Fruit fly (Drosophila melanogaster) whole organism, embryonic: Measurements from ENCODE around the gene CG31388.

Source experiments
- Ada2b ChIP-seq: fragments of 200-800 bp; sonication (Bioruptor generic); IDR thresholded peaks from 2 replicates; pipeline ENCODE4 v1.3.6; 2022; ENCODE audit warnings: missing biosample characterization, missing genetic modification characterization
- Awh ChIP-seq: fragments of 200-800 bp; sonication (Bioruptor generic); IDR thresholded peaks from 2 replicates; pipeline ENCODE4, ENCODE4 v1.3.6; 2022; ENCODE audit warnings: missing biosample characterization, missing genetic modification characterization
- Bgb ChIP-seq: fragments of 200-800 bp; sonication (Bioruptor generic); IDR thresholded peaks from 2 replicates; pipeline ENCODE4 v1.3.6; 2022; ENCODE audit warnings: missing biosample characterization, missing genetic modification characterization; ENCODE audit not compliant: partially characterized antibody
- CG11247 ChIP-seq: fragments of 200-800 bp; sonication (Bioruptor generic); IDR thresholded peaks from 2 replicates; pipeline ENCODE4 v1.3.6; 2022; ENCODE audit warnings: missing biosample characterization, missing genetic modification characterization
- CG12942 ChIP-seq: fragments of 200-800 bp; sonication (Bioruptor generic); optimal IDR thresholded peaks from 3 replicates; lab custom pipeline; 2016; ENCODE audit warnings: missing biosample characterization, missing genetic modification characterization
- CG13624 ChIP-seq: fragments of 200-800 bp; sonication (Bioruptor generic); optimal IDR thresholded peaks from 2 replicates; lab custom pipeline; 2016; ENCODE audit warnings: missing biosample characterization, missing genetic modification characterization
- CG14710 ChIP-seq: fragments of 200-800 bp; sonication (Bioruptor generic); optimal IDR thresholded peaks from 3 replicates; lab custom pipeline; 2019; ENCODE audit warnings: missing biosample characterization, mild to moderate bottlenecking, missing genetic modification characterization, moderate library complexity
- CG15011 ChIP-seq: fragments of 200-800 bp; sonication (Bioruptor generic); optimal IDR thresholded peaks from 3 replicates; lab custom pipeline; 2018; ENCODE audit warnings: missing biosample characterization, mild to moderate bottlenecking, missing genetic modification characterization
- CG15269 ChIP-seq: fragments of 200-800 bp; sonication (Bioruptor generic); optimal IDR thresholded peaks from 2 replicates; lab custom pipeline; 2018; ENCODE audit warnings: missing biosample characterization, mild to moderate bottlenecking, missing genetic modification characterization, moderate library complexity
- CG17186 ChIP-seq: fragments of 200-800 bp; sonication (Bioruptor generic); optimal IDR thresholded peaks from 3 replicates; lab custom pipeline; 2017; ENCODE audit warnings: missing biosample characterization, missing genetic modification reagents, missing genetic modification characterization
- CG18619 ChIP-seq: fragments of 200-800 bp; sonication (Bioruptor generic); optimal IDR thresholded peaks from 3 replicates; lab custom pipeline; 2017; ENCODE audit warnings: missing biosample characterization, mild to moderate bottlenecking, missing genetic modification characterization
- CG2129 ChIP-seq: fragments of 200-800 bp; sonication (Bioruptor generic); IDR thresholded peaks from 2 replicates; pipeline ENCODE4 v1.3.6; 2022; ENCODE audit warnings: missing biosample characterization, missing genetic modification characterization; ENCODE audit not compliant: partially characterized antibody
- CG31441 ChIP-seq: fragments of 200-800 bp; sonication (Bioruptor generic); IDR thresholded peaks from 2 replicates; pipeline ENCODE4 v1.3.6; 2022; ENCODE audit warnings: missing biosample characterization, missing genetic modification characterization
- CG33557 ChIP-seq: fragments of 200-800 bp; sonication (Bioruptor generic); optimal IDR thresholded peaks from 2 replicates; lab custom pipeline; 2019; ENCODE audit warnings: missing biosample characterization, mild to moderate bottlenecking, missing genetic modification characterization, moderate library complexity
- CG4730 ChIP-seq: fragments of 200-800 bp; sonication (Bioruptor generic); IDR thresholded peaks from 2 replicates; pipeline ENCODE4 v1.3.6; 2022; ENCODE audit warnings: missing biosample characterization, missing genetic modification characterization
- CG6654 ChIP-seq: fragments of 200-800 bp; sonication (Bioruptor generic); optimal IDR thresholded peaks from 2 replicates; lab custom pipeline; 2017; ENCODE audit warnings: missing biosample characterization, mild to moderate bottlenecking, missing genetic modification characterization
- CG6791 ChIP-seq: fragments of 200-800 bp; sonication (Bioruptor generic); IDR thresholded peaks from 3 replicates; pipeline ENCODE4 v1.3.6; 2022; ENCODE audit warnings: missing biosample characterization, missing genetic modification characterization; ENCODE audit not compliant: partially characterized antibody
- CG9727 ChIP-seq: fragments of 200-800 bp; sonication (Bioruptor generic); optimal IDR thresholded peaks from 3 replicates; lab custom pipeline; 2017; ENCODE audit warnings: missing biosample characterization, mild to moderate bottlenecking, missing genetic modification characterization
- Dip3 ChIP-seq: fragments of 200-800 bp; sonication (Bioruptor generic); optimal IDR thresholded peaks from 3 replicates; lab custom pipeline; 2016; ENCODE audit warnings: missing biosample characterization, missing genetic modification characterization
- Eip74EF ChIP-seq, 2 experiments: fragments of 200-800 bp in 1 of 2; fragments of >200 bp in 1 of 2; sonication (Bioruptor generic) in 1 of 2; optimal IDR thresholded peaks; 2 replicates each; lab custom pipeline; 2017 to 2019; ENCODE audit warnings: missing biosample characterization in 2 of 2, missing genetic modification characterization in 2 of 2, mild to moderate bottlenecking in 1 of 2, moderate library complexity in 1 of 2
- NC2β ChIP-seq: fragments of 200-800 bp; sonication (Bioruptor generic); optimal IDR thresholded peaks from 2 replicates; lab custom pipeline; 2016; ENCODE audit warnings: missing biosample characterization, missing genetic modification characterization
- NK7.1 ChIP-seq: fragments of 200-800 bp; sonication (Bioruptor generic); optimal IDR thresholded peaks from 3 replicates; lab custom pipeline; 2016; ENCODE audit warnings: missing biosample characterization, missing genetic modification characterization
- Pdp1 ChIP-seq, 2 experiments: fragments of 200-800 bp; sonication (Bioruptor generic); optimal IDR thresholded peaks; 3 replicates each; lab custom pipeline; 2016; ENCODE audit warnings: missing biosample characterization in 2 of 2, missing genetic modification characterization in 2 of 2, mild to moderate bottlenecking in 1 of 2, moderate library complexity in 1 of 2
- Vsx1 ChIP-seq: fragments of 200-800 bp; sonication (Bioruptor generic); optimal IDR thresholded peaks from 2 replicates; lab custom pipeline; 2017; ENCODE audit warnings: missing biosample characterization, mild to moderate bottlenecking, missing genetic modification characterization, missing genetic modification reagents
- Xbp1 ChIP-seq: fragments of 200-800 bp; sonication (Bioruptor generic); optimal IDR thresholded peaks from 3 replicates; lab custom pipeline; 2016; ENCODE audit warnings: missing biosample characterization, mild to moderate bottlenecking, missing genetic modification characterization
- YL-1 ChIP-seq: fragments of 200-800 bp; sonication (Bioruptor generic); optimal IDR thresholded peaks from 3 replicates; lab custom pipeline; 2017; ENCODE audit warnings: missing biosample characterization, mild to moderate bottlenecking, missing genetic modification characterization
- ab ChIP-seq: fragments of 200-800 bp; sonication (Bioruptor generic); optimal IDR thresholded peaks from 2 replicates; lab custom pipeline; 2016; ENCODE audit warnings: missing biosample characterization, missing genetic modification characterization
- abd-A ChIP-seq: fragments of 200-800 bp; sonication (Bioruptor generic); optimal IDR thresholded peaks from 3 replicates; lab custom pipeline; 2019; ENCODE audit warnings: missing biosample characterization, mild to moderate bottlenecking, missing genetic modification characterization, moderate library complexity
- dan ChIP-seq: fragments of 200-800 bp; sonication (Bioruptor generic); IDR thresholded peaks from 2 replicates; pipeline ENCODE4 v1.3.6; 2022; ENCODE audit warnings: missing biosample characterization, missing genetic modification characterization
- dati ChIP-seq: fragments of 200-800 bp; sonication (Bioruptor generic); IDR thresholded peaks from 2 replicates; pipeline ENCODE4 v1.3.6; 2022; ENCODE audit warnings: missing biosample characterization, missing genetic modification characterization
- dmrt99B ChIP-seq: fragments of 200-800 bp; sonication (Bioruptor generic); optimal IDR thresholded peaks from 2 replicates; lab custom pipeline; 2018; ENCODE audit warnings: missing biosample characterization, mild to moderate bottlenecking, missing genetic modification characterization, moderate library complexity
- fd102C ChIP-seq: fragments of 200-800 bp; sonication (Bioruptor generic); optimal IDR thresholded peaks from 2 replicates; lab custom pipeline; 2018; ENCODE audit warnings: missing biosample characterization, mild to moderate bottlenecking, missing genetic modification characterization, moderate library complexity
- h ChIP-seq: fragments of >200 bp; optimal IDR thresholded peaks from 2 replicates; lab custom pipeline; 2017
- inv ChIP-seq: fragments of 200-800 bp; sonication (Bioruptor generic); IDR thresholded peaks from 2 replicates; pipeline ENCODE4 v1.3.6; 2022; ENCODE audit warnings: missing biosample characterization, missing genetic modification characterization; ENCODE audit not compliant: partially characterized antibody
- jigr1 ChIP-seq: fragments of 200-800 bp; sonication (Bioruptor generic); IDR thresholded peaks from 3 replicates; pipeline ENCODE4 v1.3.6; 2022; ENCODE audit warnings: missing biosample characterization, missing genetic modification characterization
- kay ChIP-seq: fragments of 200-800 bp; sonication (Bioruptor generic); optimal IDR thresholded peaks from 2 replicates; lab custom pipeline; 2016; ENCODE audit warnings: missing biosample characterization, missing genetic modification characterization
- knrl ChIP-seq: fragments of 200-800 bp; sonication (Bioruptor generic); IDR thresholded peaks from 3 replicates; pipeline ENCODE4 v1.3.6; 2022; ENCODE audit warnings: missing biosample characterization, missing genetic modification characterization; ENCODE audit not compliant: partially characterized antibody
- maf-S ChIP-seq: fragments of 200-800 bp; sonication (Bioruptor generic); optimal IDR thresholded peaks from 2 replicates; lab custom pipeline; 2016; ENCODE audit warnings: missing biosample characterization, missing genetic modification characterization
- odd ChIP-seq: fragments of 200-800 bp; sonication (Bioruptor generic); optimal IDR thresholded peaks from 2 replicates; lab custom pipeline; 2017; ENCODE audit warnings: missing biosample characterization, mild to moderate bottlenecking, missing genetic modification characterization
- run ChIP-seq: fragments of 200-800 bp; sonication (Bioruptor generic); optimal IDR thresholded peaks from 3 replicates; lab custom pipeline; 2018; ENCODE audit warnings: missing biosample characterization, mild to moderate bottlenecking, missing genetic modification characterization
- trem ChIP-seq: fragments of 200-800 bp; optimal IDR thresholded peaks from 3 replicates; lab custom pipeline; 2019; ENCODE audit warnings: missing biosample characterization, mild to moderate bottlenecking, missing genetic modification characterization, moderate library complexity
- vvl ChIP-seq: fragments of 200-800 bp; sonication (Bioruptor generic); IDR thresholded peaks from 2 replicates; pipeline ENCODE4 v1.3.6; 2022; ENCODE audit warnings: missing biosample characterization, missing genetic modification characterization
- zen ChIP-seq: fragments of 200-800 bp; sonication (Bioruptor generic); optimal IDR thresholded peaks from 3 replicates; lab custom pipeline; 2018; ENCODE audit warnings: missing biosample characterization, mild to moderate bottlenecking, missing genetic modification characterization, moderate library complexity

Gene CG31388

dm6 chr3R:11196648-11197388 is 40.8 kb upstream of the CG31388 start (continued):
- TF ChIP-seq CG14710 (tag; lab: Kevin White, UChicago), result peak; percentile 98
- peak; percentile 97 for TF ChIP-seq Ada2b (GFP tag; lab: Robert Waterston, UW)
- no peak for TF ChIP-seq CG2129 (GFP tag; lab: Robert Waterston, UW)
- peak; percentile 97 for TF ChIP-seq CG11247 (GFP tag; lab: Robert Waterston, UW)
- peak; percentile 86 for TF ChIP-seq trem (tag; lab: Kevin White, UChicago)
- TF ChIP-seq dmrt99B (tag; lab: Kevin White, UChicago), result peak; percentile 100
- peak; percentile 98 for TF ChIP-seq vvl (GFP tag; lab: Robert Waterston, UW)
- peak; percentile 100 for TF ChIP-seq CG31441 (GFP tag; lab: Robert Waterston, UW)
- peak; percentile 90 for TF ChIP-seq YL-1
- TF ChIP-seq CG15011 (GFP tag; lab: Kevin White, UChicago), result peak; percentile 98
- TF ChIP-seq Vsx1 (GFP tag; lab: Kevin White, UChicago), result peak; percentile 96
- TF ChIP-seq run (tag; lab: Kevin White, UChicago), result peak; percentile 98
- TF ChIP-seq ab (GFP tag; lab: Kevin White, UChicago), result no peak
- no peak for TF ChIP-seq knrl (GFP tag; lab: Robert Waterston, UW)
- peak; percentile 96 for TF ChIP-seq zen (tag; lab: Kevin White, UChicago)
- TF ChIP-seq CG9727 (GFP tag; lab: Kevin White, UChicago), result peak; percentile 100
- peak; percentile 81 for TF ChIP-seq maf-S (GFP tag; lab: Kevin White, UChicago)
- TF ChIP-seq Xbp1, result peak; percentile 97
- TF ChIP-seq inv (GFP tag; lab: Robert Waterston, UW), result no peak
- peak; percentile 99 for TF ChIP-seq CG15269
- TF ChIP-seq dan, result peak; percentile 64; the same call in 1 of the 2 replicates
- TF ChIP-seq odd (GFP tag; lab: Kevin White, UChicago), result peak; percentile 98
- peak; percentile 98 for TF ChIP-seq abd-A (tag; lab: Kevin White, UChicago)
- peak; percentile 99 for TF ChIP-seq CG18619
- TF ChIP-seq NC2β (GFP tag; lab: Kevin White, UChicago), result peak; percentile 55
- peak; percentile 51; the same call in 1 of the 2 replicates for TF ChIP-seq Bgb (GFP tag; lab: Robert Waterston, UW)
- TF ChIP-seq Pdp1 (GFP tag; optimal IDR thresholded peaks at IDR 0.05; lab: Kevin White, UChicago), result peak; percentile 83 to 96
- peak; percentile 95 for TF ChIP-seq CG12942 (GFP tag; lab: Kevin White, UChicago)
- TF ChIP-seq dati, result peak; percentile 90
- peak; percentile 90 for TF ChIP-seq CG33557 (GFP tag; lab: Kevin White, UChicago)
- peak; percentile 87 for TF ChIP-seq kay (GFP tag; lab: Kevin White, UChicago)
- TF ChIP-seq h (lab: Kevin White, UChicago), result no peak
- peak; percentile 95 for TF ChIP-seq CG6654 (GFP tag; lab: Kevin White, UChicago)
- TF ChIP-seq Eip74EF (GFP tag; optimal IDR thresholded peaks at IDR 0.05; lab: Kevin White, UChicago), result peak in 1 of 2 experiments; percentile 100
- TF ChIP-seq NK7.1 (GFP tag; lab: Kevin White, UChicago), result no peak
- TF ChIP-seq CG4730 (GFP tag; lab: Robert Waterston, UW), result peak; percentile 97
- TF ChIP-seq Dip3 (GFP tag; lab: Kevin White, UChicago), result peak; percentile 88
- TF ChIP-seq CG13624 (GFP tag; lab: Kevin White, UChicago), result peak; percentile 97
- no peak for TF ChIP-seq CG6791 (GFP tag; lab: Robert Waterston, UW)
- TF ChIP-seq jigr1 (GFP tag; lab: Robert Waterston, UW), result peak; percentile 99
- peak; percentile 97 for TF ChIP-seq Awh (GFP tag; lab: Robert Waterston, UW)
- peak; percentile 80 for TF ChIP-seq CG17186 (GFP tag; lab: Kevin White, UChicago)
- no peak for TF ChIP-seq fd102C (GFP tag; lab: Kevin White, UChicago)
